Fruit fly (Drosophila melanogaster) whole organism, embryonic: ENCODE results near the gene TotM.

ENCODE experiments used
- CG1024 ChIP-seq: fragments of 200-800 bp; sonication (Bioruptor generic); IDR thresholded peaks from 2 replicates; pipeline ENCODE4 v1.3.6; 2022; ENCODE audit warnings: missing biosample characterization, missing genetic modification characterization
- CG12155 ChIP-seq: fragments of 200-800 bp; sonication (Bioruptor generic); optimal IDR thresholded peaks from 3 replicates; lab custom pipeline; 2016; ENCODE audit warnings: missing biosample characterization, missing genetic modification characterization
- CG12744 ChIP-seq: fragments of 200-800 bp; sonication (Bioruptor generic); optimal IDR thresholded peaks from 2 replicates; lab custom pipeline; 2016; ENCODE audit warnings: missing biosample characterization, missing genetic modification characterization
- CG15073 ChIP-seq: fragments of 200-800 bp; sonication (Bioruptor generic); optimal IDR thresholded peaks from 2 replicates; lab custom pipeline; 2016; ENCODE audit warnings: missing biosample characterization, missing genetic modification characterization
- CG2678 ChIP-seq: fragments of 200-800 bp; sonication (Bioruptor generic); optimal IDR thresholded peaks from 3 replicates; lab custom pipeline; 2019; ENCODE audit warnings: missing biosample characterization, mild to moderate bottlenecking, missing genetic modification characterization, moderate library complexity
- CG2712 ChIP-seq: fragments of 200-800 bp; optimal IDR thresholded peaks from 3 replicates; lab custom pipeline; 2019; ENCODE audit warnings: missing biosample characterization, mild to moderate bottlenecking, missing genetic modification characterization, moderate library complexity
- CG30431 ChIP-seq: fragments of 200-800 bp; sonication (Bioruptor generic); optimal IDR thresholded peaks from 2 replicates; lab custom pipeline; 2017; ENCODE audit warnings: missing biosample characterization, missing genetic modification characterization
- CG31224 ChIP-seq: fragments of 200-800 bp; sonication (Bioruptor generic); IDR thresholded peaks from 2 replicates; pipeline ENCODE4 v1.3.6; 2022; ENCODE audit warnings: missing biosample characterization, missing genetic modification characterization
- CG4707 ChIP-seq: fragments of 200-800 bp; sonication (Bioruptor generic); optimal IDR thresholded peaks from 2 replicates; lab custom pipeline; 2018; ENCODE audit warnings: missing biosample characterization, mild to moderate bottlenecking, missing genetic modification characterization, moderate library complexity
- CG4854 ChIP-seq: fragments of 200-800 bp; sonication (Bioruptor generic); optimal IDR thresholded peaks from 2 replicates; lab custom pipeline; 2016; ENCODE audit warnings: missing biosample characterization, missing genetic modification characterization, inconsistent platforms
- CG6854 ChIP-seq: fragments of 200-800 bp; sonication (Bioruptor generic); optimal IDR thresholded peaks from 3 replicates; lab custom pipeline; 2017; ENCODE audit warnings: missing biosample characterization, mild to moderate bottlenecking, missing genetic modification characterization
- CG7372 ChIP-seq: fragments of 200-800 bp; sonication (Bioruptor generic); IDR thresholded peaks from 2 replicates; pipeline ENCODE4 v1.3.6; 2022; ENCODE audit warnings: missing biosample characterization, missing genetic modification characterization
- CG8924 ChIP-seq: fragments of 200-800 bp; optimal IDR thresholded peaks from 3 replicates; lab custom pipeline; 2019; ENCODE audit warnings: missing biosample characterization, mild to moderate bottlenecking, missing genetic modification characterization, moderate library complexity
- CG9817 ChIP-seq: fragments of 200-800 bp; sonication (Bioruptor generic); optimal IDR thresholded peaks from 2 replicates; lab custom pipeline; 2018; ENCODE audit warnings: missing biosample characterization, mild to moderate bottlenecking, missing genetic modification characterization, moderate library complexity
- Dip2 ChIP-seq: fragments of 200-800 bp; sonication (Bioruptor generic); IDR thresholded peaks from 2 replicates; pipeline ENCODE4 v1.3.6; 2022; ENCODE audit warnings: missing biosample characterization, missing genetic modification characterization
- Dip3 ChIP-seq: fragments of 200-800 bp; sonication (Bioruptor generic); optimal IDR thresholded peaks from 3 replicates; lab custom pipeline; 2016; ENCODE audit warnings: missing biosample characterization, missing genetic modification characterization
- Doc3 ChIP-seq: fragments of 200-800 bp; sonication (Bioruptor generic); IDR thresholded peaks from 3 replicates; pipeline ENCODE4 v1.3.6; 2022; ENCODE audit warnings: missing biosample characterization, missing genetic modification characterization; ENCODE audit not compliant: partially characterized antibody
- HLH4C ChIP-seq: fragments of 200-800 bp; sonication (Bioruptor generic); IDR thresholded peaks from 3 replicates; pipeline ENCODE4 v1.3.6; 2022; ENCODE audit warnings: missing biosample characterization, missing genetic modification characterization; ENCODE audit not compliant: partially characterized antibody
- Jarid2 ChIP-seq: fragments of 200-800 bp; sonication (Bioruptor generic); optimal IDR thresholded peaks from 3 replicates; lab custom pipeline; 2017; ENCODE audit warnings: mild to moderate bottlenecking, missing biosample characterization, missing genetic modification reagents, missing genetic modification characterization
- Lpt ChIP-seq: fragments of >200 bp; optimal IDR thresholded peaks from 2 replicates; lab custom pipeline; 2018; ENCODE audit warnings: missing biosample characterization, missing genetic modification characterization
- MESR4 ChIP-seq: fragments of 200-800 bp; sonication (Bioruptor generic); optimal IDR thresholded peaks from 2 replicates; lab custom pipeline; 2018; ENCODE audit warnings: missing biosample characterization, mild to moderate bottlenecking, missing genetic modification characterization, moderate library complexity
- Mes4 ChIP-seq: fragments of 200-800 bp; sonication (Bioruptor generic); optimal IDR thresholded peaks from 2 replicates; lab custom pipeline; 2016; ENCODE audit warnings: missing biosample characterization, missing genetic modification characterization
- Myb ChIP-seq: fragments of 200-800 bp; sonication (Bioruptor generic); optimal IDR thresholded peaks from 2 replicates; lab custom pipeline; 2016; ENCODE audit warnings: missing biosample characterization, missing genetic modification characterization
- Neu2 ChIP-seq: fragments of 200-800 bp; sonication (Bioruptor generic); optimal IDR thresholded peaks from 3 replicates; lab custom pipeline; 2016; ENCODE audit warnings: missing biosample characterization, missing genetic modification characterization, borderline replicate concordance
- Poxn ChIP-seq: fragments of 200-800 bp; sonication (Bioruptor generic); IDR thresholded peaks from 2 replicates; pipeline ENCODE4 v1.3.6; 2022; ENCODE audit warnings: missing biosample characterization, missing genetic modification characterization
- Ravus ChIP-seq: fragments of 200-800 bp; sonication (Bioruptor generic); IDR thresholded peaks from 2 replicates; pipeline ENCODE4 v1.3.6; 2022; ENCODE audit warnings: missing biosample characterization, missing genetic modification characterization
- Six4 ChIP-seq: fragments of 200-800 bp; sonication (Bioruptor generic); optimal IDR thresholded peaks from 2 replicates; lab custom pipeline; 2016; ENCODE audit warnings: missing biosample characterization, missing genetic modification characterization
- Ssrp ChIP-seq: fragments of 200-800 bp; sonication (Bioruptor generic); optimal IDR thresholded peaks from 2 replicates; lab custom pipeline; 2018; ENCODE audit warnings: missing biosample characterization, mild to moderate bottlenecking, missing genetic modification characterization, moderate library complexity
- TFAM ChIP-seq: fragments of 200-800 bp; sonication (Bioruptor generic); optimal IDR thresholded peaks from 2 replicates; lab custom pipeline; 2017; ENCODE audit warnings: missing biosample characterization, missing genetic modification characterization, inconsistent platforms
- Tbp ChIP-seq: fragments of >200 bp; optimal IDR thresholded peaks from 2 replicates; lab custom pipeline; 2018; ENCODE audit warnings: missing biosample characterization, missing genetic modification characterization
- ac ChIP-seq: fragments of 200-800 bp; sonication (Bioruptor generic); optimal IDR thresholded peaks from 3 replicates; lab custom pipeline; 2017; ENCODE audit warnings: missing biosample characterization, mild to moderate bottlenecking, missing genetic modification characterization
- ase ChIP-seq: fragments of 200-800 bp; sonication (Bioruptor generic); IDR thresholded peaks from 3 replicates; pipeline ENCODE4 v1.3.6; 2022; ENCODE audit warnings: missing biosample characterization, missing genetic modification characterization
- bowl ChIP-seq: fragments of 200-800 bp; sonication (Bioruptor generic); IDR thresholded peaks from 2 replicates; pipeline ENCODE4 v1.3.6; 2022; ENCODE audit warnings: missing biosample characterization, missing genetic modification characterization
- corto ChIP-seq: fragments of 200-800 bp; sonication (Bioruptor generic); optimal IDR thresholded peaks from 2 replicates; lab custom pipeline; 2016; ENCODE audit warnings: missing biosample characterization, mild to moderate bottlenecking, missing genetic modification characterization, moderate library complexity
- croc ChIP-seq: fragments of 200-800 bp; sonication (Bioruptor generic); conservative IDR thresholded peaks from 3 replicates; pipeline ENCODE4 v1.3.6; 2022; ENCODE audit warnings: missing biosample characterization, missing genetic modification characterization
- disco-r ChIP-seq: fragments of 200-800 bp; sonication (Bioruptor generic); optimal IDR thresholded peaks from 2 replicates; lab custom pipeline; 2016; ENCODE audit warnings: missing biosample characterization, missing genetic modification characterization
- eyg ChIP-seq: fragments of 200-800 bp; sonication (Bioruptor generic); optimal IDR thresholded peaks from 3 replicates; lab custom pipeline; 2016; ENCODE audit warnings: missing biosample characterization, missing genetic modification characterization
- fd3F ChIP-seq: fragments of 200-800 bp; sonication (Bioruptor generic); optimal IDR thresholded peaks from 2 replicates; lab custom pipeline; 2018; ENCODE audit warnings: missing biosample characterization, mild to moderate bottlenecking, missing genetic modification characterization, moderate library complexity
- gce ChIP-seq: fragments of 200-800 bp; sonication (Bioruptor generic); IDR thresholded peaks from 3 replicates; pipeline ENCODE4 v1.3.6; 2022; ENCODE audit warnings: missing biosample characterization, missing genetic modification characterization
- gt ChIP-seq: fragments of 200-800 bp; sonication (Bioruptor generic); IDR thresholded peaks from 2 replicates; pipeline ENCODE4 v1.3.6; 2022; ENCODE audit warnings: missing biosample characterization, missing genetic modification characterization
- kah ChIP-seq: fragments of 200-800 bp; sonication (Bioruptor generic); optimal IDR thresholded peaks from 2 replicates; lab custom pipeline; 2018; ENCODE audit warnings: missing biosample characterization, mild to moderate bottlenecking, missing genetic modification characterization
- kni ChIP-seq: fragments of 200-800 bp; sonication (Bioruptor generic); optimal IDR thresholded peaks from 3 replicates; lab custom pipeline; 2017; ENCODE audit warnings: mild to moderate bottlenecking, missing biosample characterization, missing genetic modification reagents, missing genetic modification characterization
- prd ChIP-seq, 3 experiments: fragments of >200 bp in 2 of 3; fragments of 200-800 bp in 1 of 3; sonication (Bioruptor generic) in 1 of 3; optimal IDR thresholded peaks in 2 of 3; IDR thresholded peaks in 1 of 3; 2 replicates in 2 of 3; 3 replicates in 1 of 3; pipeline versions ENCODE4 v1.3.6 to Lab custom; 2017 to 2022; ENCODE audit warnings: missing biosample characterization in 1 of 3, missing genetic modification characterization in 1 of 3
- pros ChIP-seq: fragments of 200-800 bp; sonication (Bioruptor generic); optimal IDR thresholded peaks from 3 replicates; lab custom pipeline; 2019; ENCODE audit warnings: missing biosample characterization, mild to moderate bottlenecking, missing genetic modification characterization, moderate library complexity
- run ChIP-seq: fragments of 200-800 bp; sonication (Bioruptor generic); optimal IDR thresholded peaks from 3 replicates; lab custom pipeline; 2018; ENCODE audit warnings: missing biosample characterization, mild to moderate bottlenecking, missing genetic modification characterization
- sna ChIP-seq: fragments of 200-800 bp; sonication (Bioruptor generic); IDR thresholded peaks from 2 replicates; pipeline ENCODE4 v1.3.6; 2022; ENCODE audit warnings: missing biosample characterization, missing genetic modification characterization; ENCODE audit not compliant: partially characterized antibody
- toy ChIP-seq: fragments of 200-800 bp; sonication (Bioruptor generic); IDR thresholded peaks from 2 replicates; pipeline ENCODE4 v1.3.6; 2022; ENCODE audit warnings: missing biosample characterization, missing genetic modification characterization
- trem ChIP-seq: fragments of 200-800 bp; optimal IDR thresholded peaks from 3 replicates; lab custom pipeline; 2019; ENCODE audit warnings: missing biosample characterization, mild to moderate bottlenecking, missing genetic modification characterization, moderate library complexity
- wor ChIP-seq: fragments of 200-800 bp; sonication (Bioruptor generic); IDR thresholded peaks from 2 replicates; pipeline ENCODE4 v1.3.6; 2022; ENCODE audit warnings: missing biosample characterization, missing genetic modification characterization

Gene TotM

DNA sequence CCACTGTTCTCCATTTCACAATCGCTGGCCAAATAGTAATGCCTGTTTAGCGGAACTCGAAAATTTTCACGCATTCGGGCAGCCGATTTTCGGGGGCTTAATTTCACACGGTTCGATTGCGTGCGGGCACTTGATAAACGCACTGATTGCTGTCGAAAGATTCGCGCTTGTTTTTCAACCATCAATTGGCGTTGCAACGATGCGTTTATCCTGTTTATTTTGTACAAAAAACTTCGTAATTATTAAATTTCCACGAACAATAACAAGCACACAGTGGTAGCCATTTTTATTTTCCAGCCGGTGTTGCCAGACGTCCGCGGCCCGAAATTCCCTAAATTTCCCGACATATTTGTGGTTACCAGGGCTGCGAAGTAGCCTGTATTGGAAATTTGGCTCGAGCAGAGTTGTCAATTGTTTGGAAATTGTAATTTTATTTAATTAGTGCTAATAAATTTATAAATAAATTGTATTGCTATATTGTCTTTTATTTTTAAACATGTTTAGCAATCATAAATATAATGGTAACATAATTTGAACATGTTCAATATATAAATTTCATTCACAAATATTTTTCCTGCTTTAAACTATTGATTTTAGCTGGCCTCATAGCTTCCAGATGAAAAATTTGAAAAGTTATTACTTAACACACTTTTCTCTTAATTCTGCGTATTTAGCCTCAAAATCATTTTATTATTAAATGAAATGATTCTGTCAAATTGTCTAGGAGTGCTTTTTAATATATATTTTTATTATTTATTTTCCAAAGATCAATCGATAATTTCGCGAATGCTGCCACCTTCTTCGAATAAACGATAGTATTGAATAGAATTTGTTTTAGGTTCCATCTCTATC is 3.0 kb upstream of the TotM start, which contains the start of the genes Ncoa6 and cype (continued):
- peak; percentile 44 for TF ChIP-seq trem (tag; lab: Kevin White, UChicago)
- TF ChIP-seq CG12155 = peak; percentile 48
- TF ChIP-seq Ravus = no peak
- no peak for TF ChIP-seq gt
- no peak for TF ChIP-seq kni (GFP tag; lab: Kevin White, UChicago)
- no peak for TF ChIP-seq CG12744
- TF ChIP-seq Dip2 (GFP tag; lab: Robert Waterston, UW) = no peak
- no peak for TF ChIP-seq ac (GFP tag; lab: Kevin White, UChicago)
- peak; percentile 71 for TF ChIP-seq CG2678
- no peak for TF ChIP-seq Mes4 (GFP tag; lab: Kevin White, UChicago)
- no peak for TF ChIP-seq prd (optimal IDR thresholded peaks at IDR 0.05; lab: Kevin White, UChicago)
- TF ChIP-seq prd (GFP tag; IDR thresholded peaks at IDR 0.05; lab: Robert Waterston, UW) = peak; percentile 58
- no peak for TF ChIP-seq ase (GFP tag; lab: Robert Waterston, UW)
- no peak for TF ChIP-seq corto (GFP tag; lab: Kevin White, UChicago)
- TF ChIP-seq CG7372 (GFP tag; lab: Robert Waterston, UW) = no peak
- TF ChIP-seq run (tag; lab: Kevin White, UChicago) = peak; percentile 69
- no peak for TF ChIP-seq Lpt (GFP tag; lab: Kevin White, UChicago)
- TF ChIP-seq sna (GFP tag; lab: Robert Waterston, UW) = peak; percentile 79
- no peak for TF ChIP-seq CG4854 (GFP tag; lab: Kevin White, UChicago)
- TF ChIP-seq Jarid2 (GFP tag; lab: Kevin White, UChicago) = no peak
- TF ChIP-seq TFAM (GFP tag; lab: Kevin White, UChicago) = no peak
- no peak for TF ChIP-seq Dip3 (GFP tag; lab: Kevin White, UChicago)
- no peak for TF ChIP-seq Myb (GFP tag; lab: Kevin White, UChicago)
- no peak for TF ChIP-seq wor
- no peak for TF ChIP-seq CG4707 (GFP tag; lab: Kevin White, UChicago)
- TF ChIP-seq Neu2 (GFP tag; lab: Kevin White, UChicago) = no peak
- peak; percentile 6 for TF ChIP-seq CG6854
- TF ChIP-seq Doc3 (GFP tag; lab: Robert Waterston, UW) = peak; percentile 85
- TF ChIP-seq MESR4 (GFP tag; lab: Kevin White, UChicago) = peak; percentile 85
- TF ChIP-seq CG15073 (GFP tag; lab: Kevin White, UChicago) = no peak
- no peak for TF ChIP-seq CG31224 (GFP tag; lab: Robert Waterston, UW)
- TF ChIP-seq croc (GFP tag; lab: Robert Waterston, UW) = no peak
- TF ChIP-seq fd3F (GFP tag; lab: Kevin White, UChicago) = peak; percentile 52
- TF ChIP-seq HLH4C (GFP tag; lab: Robert Waterston, UW) = peak; percentile 68
- no peak for TF ChIP-seq eyg (GFP tag; lab: Kevin White, UChicago)
- TF ChIP-seq CG8924 = peak; percentile 75
- no peak for TF ChIP-seq Poxn
- TF ChIP-seq CG2712 = peak; percentile 76
- TF ChIP-seq pros = no peak
- no peak for TF ChIP-seq Tbp (GFP tag; lab: Kevin White, UChicago)
- TF ChIP-seq gce = no peak
- no peak for TF ChIP-seq kah (GFP tag; lab: Kevin White, UChicago)
- TF ChIP-seq Ssrp (tag; lab: Kevin White, UChicago) = peak; percentile 39
- no peak for TF ChIP-seq bowl (GFP tag; lab: Robert Waterston, UW)
- TF ChIP-seq CG30431 = peak; percentile 16
- no peak for TF ChIP-seq disco-r (GFP tag; lab: Kevin White, UChicago)
- TF ChIP-seq CG9817 (tag; lab: Kevin White, UChicago) = peak; percentile 63
- TF ChIP-seq Six4 (GFP tag; lab: Kevin White, UChicago) = peak; percentile 8
- no peak for TF ChIP-seq toy (GFP tag; lab: Robert Waterston, UW)
- TF ChIP-seq CG1024 (GFP tag; lab: Robert Waterston, UW) = no peak
